Worm (Caenorhabditis elegans) whole organism, L3 larva: ENCODE measurements around the gene F37H8.6.

ENCODE experiments used
- ZK546.5 ChIP-seq: sonication (generic microtip); optimal IDR thresholded peaks from 2 replicates; lab custom pipeline; 2017; ENCODE audit warnings: missing biosample characterization, missing genetic modification characterization
- aly-2 ChIP-seq: fragments of 150-350 bp; optimal IDR thresholded peaks from 2 replicates; lab custom pipeline; 2014; ENCODE audit warnings: missing biosample characterization, missing genetic modification characterization
- ceh-9 ChIP-seq: sonication (generic microtip); optimal IDR thresholded peaks from 2 replicates; lab custom pipeline; 2018; ENCODE audit warnings: missing biosample characterization, missing genetic modification characterization
- daf-12 ChIP-seq: fragments of 150-350 bp; optimal IDR thresholded peaks from 2 replicates; lab custom pipeline; 2014; ENCODE audit warnings: missing biosample characterization, missing genetic modification reagents, missing genetic modification characterization
- egl-27 ChIP-seq: sonication (generic microtip); optimal IDR thresholded peaks from 4 replicates; lab custom pipeline; 2017; ENCODE audit warnings: missing biosample characterization, missing genetic modification reagents, missing genetic modification characterization
- elt-1 ChIP-seq: fragments of 150-350 bp; optimal IDR thresholded peaks from 2 replicates; lab custom pipeline; 2014; ENCODE audit warnings: missing biosample characterization, missing genetic modification characterization
- elt-2 ChIP-seq: sonication (generic microtip); optimal IDR thresholded peaks from 2 replicates; lab custom pipeline; 2016; ENCODE audit warnings: missing genetic modification reagents, mild to moderate bottlenecking, missing genetic modification characterization, missing compliant biosample characterization
- elt-3 ChIP-seq, 3 experiments: fragments of 150-350 bp in 1 of 3; sonication (generic microtip) in 2 of 3; optimal IDR thresholded peaks; 2 replicates in 2 of 3; 4 replicates in 1 of 3; lab custom pipeline; 2014 to 2017; ENCODE audit warnings: missing biosample characterization in 3 of 3, missing genetic modification characterization in 3 of 3
- fkh-10 ChIP-seq: sonication (generic microtip); optimal IDR thresholded peaks from 2 replicates; lab custom pipeline; 2017; ENCODE audit warnings: missing biosample characterization, missing genetic modification reagents, missing genetic modification characterization
- fkh-2 ChIP-seq: fragments of 150-350 bp; optimal IDR thresholded peaks from 2 replicates; lab custom pipeline; 2014; ENCODE audit warnings: missing biosample characterization, missing genetic modification reagents, missing genetic modification characterization
- fos-1 ChIP-seq: fragments of 150-350 bp; optimal IDR thresholded peaks from 2 replicates; lab custom pipeline; 2014; ENCODE audit warnings: missing biosample characterization, missing genetic modification characterization
- jun-1 ChIP-seq: fragments of 150-350 bp; optimal IDR thresholded peaks from 2 replicates; lab custom pipeline; 2014; ENCODE audit warnings: missing biosample characterization, missing genetic modification reagents, missing genetic modification characterization
- lin-39 ChIP-seq: fragments of 150-350 bp; optimal IDR thresholded peaks from 2 replicates; lab custom pipeline; 2018; ENCODE audit warnings: missing biosample characterization, missing genetic modification reagents, missing genetic modification characterization
- mdl-1 ChIP-seq: fragments of 150-350 bp; optimal IDR thresholded peaks from 2 replicates; lab custom pipeline; 2014; ENCODE audit warnings: missing biosample characterization, missing genetic modification characterization
- mml-1 ChIP-seq: fragments of 150-350 bp; sonication (generic microtip); optimal IDR thresholded peaks from 3 replicates; lab custom pipeline; 2014; ENCODE audit warnings: missing biosample characterization, missing genetic modification characterization
- nhr-23 ChIP-seq: fragments of 150-350 bp; optimal IDR thresholded peaks from 2 replicates; lab custom pipeline; 2014; ENCODE audit warnings: missing biosample characterization, missing genetic modification reagents, missing genetic modification characterization
- nhr-237 ChIP-seq: fragments of 150-350 bp; optimal IDR thresholded peaks from 2 replicates; lab custom pipeline; 2014; ENCODE audit warnings: missing biosample characterization, missing genetic modification characterization
- nhr-25 ChIP-seq: sonication (generic microtip); optimal IDR thresholded peaks from 2 replicates; lab custom pipeline; 2017; ENCODE audit warnings: missing biosample characterization, missing genetic modification characterization
- nhr-28 ChIP-seq: fragments of 150-350 bp; optimal IDR thresholded peaks from 2 replicates; lab custom pipeline; 2014; ENCODE audit warnings: missing biosample characterization, missing genetic modification characterization
- nhr-76 ChIP-seq: fragments of 150-350 bp; sonication (generic microtip); optimal IDR thresholded peaks from 5 replicates; lab custom pipeline; 2014; ENCODE audit warnings: missing biosample characterization, missing genetic modification characterization
- nhr-77 ChIP-seq: fragments of 150-350 bp; optimal IDR thresholded peaks from 2 replicates; lab custom pipeline; 2014; ENCODE audit warnings: missing biosample characterization, missing genetic modification characterization
- pha-4 ChIP-seq: fragments of 150-350 bp; optimal IDR thresholded peaks from 2 replicates; lab custom pipeline; 2014; ENCODE audit warnings: missing biosample characterization, missing genetic modification reagents, missing genetic modification characterization
- pqm-1 ChIP-seq: fragments of 150-350 bp; optimal IDR thresholded peaks from 2 replicates; lab custom pipeline; 2017; ENCODE audit warnings: missing biosample characterization, missing genetic modification characterization, inconsistent platforms
- skn-1 ChIP-seq: fragments of 150-350 bp; optimal IDR thresholded peaks from 2 replicates; lab custom pipeline; 2014; ENCODE audit warnings: missing biosample characterization, missing genetic modification characterization
- snpc-4 ChIP-seq: fragments of 150-350 bp; optimal IDR thresholded peaks from 2 replicates; lab custom pipeline; 2014; ENCODE audit warnings: missing biosample characterization, missing genetic modification characterization
- unc-39 ChIP-seq: sonication (generic microtip); optimal IDR thresholded peaks from 4 replicates; lab custom pipeline; 2017; ENCODE audit warnings: missing biosample characterization, missing genetic modification characterization
- unc-62 ChIP-seq: fragments of 150-350 bp; sonication (generic microtip); optimal IDR thresholded peaks from 4 replicates; lab custom pipeline; 2014; ENCODE audit warnings: missing biosample characterization, missing genetic modification reagents, missing genetic modification characterization
- zag-1 ChIP-seq: fragments of 150-350 bp; optimal IDR thresholded peaks from 2 replicates; lab custom pipeline; 2014; ENCODE audit warnings: missing biosample characterization, missing genetic modification characterization
- ztf-4 ChIP-seq: fragments of 150-350 bp; optimal IDR thresholded peaks from 2 replicates; lab custom pipeline; 2014; ENCODE audit warnings: missing biosample characterization, missing genetic modification characterization

Gene F37H8.6

ce11 chrII:11221771-11222355 lies 44.6 kb upstream of the F37H8.6 start, which contains the start of gene plpr-1:
plpr-1 (plus strand) TSS chrII:11222305.
- TF ChIP-seq elt-2 (tag; lab: Kevin White, UChicago) (no peak), unc-39 (tag; lab: Kevin White, UChicago) (no peak), ceh-9 (tag; lab: Kevin White, UChicago) (no peak), fkh-2 (tag; lab: Kevin White, UChicago) (no peak), mdl-1 (tag; lab: Kevin White, UChicago) (no peak), unc-62 (GFP tag; lab: Kevin White, UChicago) (no peak), nhr-28 (tag; lab: Kevin White, UChicago) (no peak), fos-1 (no peak), pha-4 (tag; lab: Kevin White, UChicago) (no peak), nhr-77 (tag; lab: Kevin White, UChicago) (no peak)

- TF ChIP-seq mdl-1 (tag; lab: Kevin White, UChicago), result no peak
- no peak for TF ChIP-seq lin-39 (tag; lab: Kevin White, UChicago)
- no peak for TF ChIP-seq ZK546.5 (tag; lab: Kevin White, UChicago)
- no peak for TF ChIP-seq daf-12 (tag; lab: Kevin White, UChicago)
- TF ChIP-seq elt-1 (tag; lab: Kevin White, UChicago), result peak; percentile 82
- no peak for TF ChIP-seq unc-39 (tag; lab: Kevin White, UChicago)
- TF ChIP-seq skn-1 (tag; lab: Kevin White, UChicago), result no peak
- no peak for TF ChIP-seq pqm-1 (tag; lab: Kevin White, UChicago)
- peak; percentile 78 for TF ChIP-seq nhr-25
- no peak for TF ChIP-seq egl-27 (tag; lab: Kevin White, UChicago)
- TF ChIP-seq nhr-77 (tag; lab: Kevin White, UChicago), result no peak
Measured at ce11 chrII:11205783-11206182, 28.5 kb upstream of the F37H8.6 start.

- TF ChIP-seq fkh-10 (no peak), ztf-4 (no peak), zag-1 (tag; lab: Kevin White, UChicago) (no peak), elt-3 (tag; optimal IDR thresholded peaks at IDR 0.05; lab: Kevin White, UChicago) (no peak), fkh-2 (tag; lab: Kevin White, UChicago) (no peak), nhr-237 (no peak), aly-2 (tag; lab: Kevin White, UChicago) (no peak), nhr-76 (no peak), jun-1 (tag; lab: Kevin White, UChicago) (no peak), pqm-1 (tag; lab: Kevin White, UChicago) (no peak)
Measured at ce11 chrII:11204731-11205130, 27.5 kb upstream of the F37H8.6 start.

- TF ChIP-seq elt-1 (tag; lab: Kevin White, UChicago), result peak; percentile 46
- TF ChIP-seq daf-12 (tag; lab: Kevin White, UChicago), result no peak
- peak; percentile 6 for TF ChIP-seq nhr-25
- TF ChIP-seq, all 47 proteins: peak for 2
Measured at ce11 chrII:11202581-11203271, 25.4 kb upstream of the F37H8.6 start, which contains the start of gene srap-1. srap-1 (plus strand) TSS chrII:11203221.

DNA sequence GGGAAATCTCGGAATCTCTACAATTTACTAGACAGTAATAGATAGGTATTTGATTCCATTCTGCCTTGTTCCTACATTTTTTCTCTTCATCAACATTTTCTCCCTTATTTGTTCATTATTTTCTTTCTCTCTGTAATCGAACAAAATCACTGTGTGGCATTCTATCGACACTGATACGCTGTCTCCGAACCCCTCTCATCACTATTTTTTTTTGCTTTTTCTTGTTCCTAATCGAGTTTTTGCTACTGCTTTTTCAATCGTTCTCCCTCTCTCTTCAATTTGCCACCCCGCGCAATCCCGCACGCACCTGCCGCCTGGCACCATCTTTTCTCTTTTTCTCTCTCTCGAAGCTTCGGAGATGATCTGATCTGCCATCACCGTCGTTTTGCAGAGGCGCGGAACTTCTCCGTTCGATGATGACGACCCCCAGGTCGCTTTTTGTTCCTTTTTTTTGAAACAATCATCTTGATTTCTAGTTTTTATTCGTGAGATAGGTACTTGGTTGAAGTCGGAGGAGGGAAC lies 23.0 kb upstream of the F37H8.6 start:
- TF ChIP-seq daf-12 (tag; lab: Kevin White, UChicago) (no peak), elt-1 (tag; lab: Kevin White, UChicago) (peak; percentile 30), nhr-25 (peak; percentile 36), nhr-77 (tag; lab: Kevin White, UChicago) (no peak), snpc-4 (no peak), nhr-23 (tag; lab: Kevin White, UChicago) (peak; percentile 27), mml-1 (tag; lab: Kevin White, UChicago) (no peak)
- TF ChIP-seq, all 47 proteins: peak for 3

- TF ChIP-seq nhr-25 (peak; percentile 21), skn-1 (tag; lab: Kevin White, UChicago) (no peak)
Measured at ce11 chrII:11193523-11193922, 16.2 kb upstream of the F37H8.6 start.
